Fruit fly (Drosophila melanogaster): ENCODE data around the gene CG32236.

DNA sequence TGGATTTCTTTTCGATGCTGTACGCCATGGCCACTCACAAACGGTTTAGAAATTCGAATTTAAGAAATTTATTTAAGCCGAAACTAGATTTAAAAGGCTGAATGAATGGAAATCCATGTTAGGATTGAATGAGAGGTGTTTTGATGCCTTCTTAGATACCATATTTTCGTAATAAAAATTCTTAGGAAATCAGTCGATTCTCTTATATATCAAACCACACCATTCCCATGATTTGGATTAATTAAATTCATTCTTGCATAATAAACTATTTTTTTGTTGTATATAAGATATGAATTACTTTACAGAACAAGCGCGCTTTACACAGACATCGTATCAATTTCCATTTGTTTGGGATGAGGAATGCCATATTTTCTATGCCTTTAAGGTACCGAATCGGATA lies 21.5 kb upstream of the CG32236 start, which contains the start of gene CG7514:
- TF ChIP-seq psq (optimal IDR thresholded peaks at IDR 0.05): no peak
- TF ChIP-seq Dll (optimal IDR thresholded peaks at IDR 0.05): no peak
- TF ChIP-seq CG8478 (optimal IDR thresholded peaks at IDR 0.05): no peak

Measured in whole organism.